Fruit fly (Drosophila melanogaster): ENCODE data around the gene Or67c.
A peak's percentile ranks its signal among the peaks of the same experiment; 100 is the strongest.

Gene Or67c

DNA sequence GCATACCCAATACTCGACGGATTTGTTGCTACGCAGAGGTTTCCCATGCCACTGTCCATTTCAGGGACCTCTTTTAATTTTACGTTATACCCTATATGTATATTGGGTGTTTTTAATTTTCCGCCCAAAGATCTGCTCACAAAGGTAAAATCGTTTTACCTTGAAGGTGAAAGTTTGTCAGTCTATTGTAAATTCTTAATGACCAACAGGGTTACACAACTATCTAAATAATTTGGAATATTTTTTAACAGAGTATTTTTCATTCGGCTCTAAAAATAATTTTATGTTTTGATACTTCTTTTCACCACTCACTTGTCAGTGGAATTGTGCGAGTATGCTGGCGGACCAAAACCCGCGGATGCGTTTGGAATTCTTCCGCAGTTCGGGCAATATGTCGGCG lies 23.1 kb upstream of the Or67c start (continued):
- TF ChIP-seq CG10979 (tag; optimal IDR thresholded peaks at IDR 0.05) (peak; percentile 12), nom (GFP tag; optimal IDR thresholded peaks at IDR 0.05) (no peak), lilli (GFP tag; optimal IDR thresholded peaks at IDR 0.05) (no peak), sug (tag; optimal IDR thresholded peaks at IDR 0.05) (no peak), az2 (GFP tag; optimal IDR thresholded peaks at IDR 0.05) (no peak), Myb (GFP tag; optimal IDR thresholded peaks at IDR 0.05) (no peak), CG10209 (GFP tag; optimal IDR thresholded peaks at IDR 0.05) (no peak)

DNA sequence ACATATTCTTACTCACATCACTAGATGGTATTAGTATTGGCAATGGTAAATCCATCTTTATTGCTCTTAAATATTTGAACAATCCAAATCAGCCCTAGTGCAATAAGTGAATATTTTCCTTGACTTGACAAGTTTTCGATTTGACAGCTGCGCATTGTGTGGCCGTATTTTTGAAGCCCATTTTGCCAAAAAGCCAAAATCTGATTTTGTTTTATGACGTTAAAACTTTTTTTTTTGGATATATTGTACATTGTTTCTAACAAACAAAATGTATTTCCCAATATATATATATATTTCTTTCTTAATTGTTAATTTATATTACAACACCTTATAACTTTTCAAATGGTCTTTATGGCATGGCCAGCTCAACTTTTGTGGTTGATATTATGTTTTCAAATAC lies 22.5 kb upstream of the Or67c start, which contains the start of gene can:
can (minus strand) TSS at position 101 of the 400 bp plus-strand sequence.
- TF ChIP-seq hkb (optimal IDR thresholded peaks at IDR 0.05): no peak
- no peak for TF ChIP-seq hkb (GFP tag; IDR thresholded peaks at IDR 0.05)
- no peak for TF ChIP-seq lmd (GFP tag; IDR thresholded peaks at IDR 0.05)
- no peak for TF ChIP-seq CG9797 (GFP tag; optimal IDR thresholded peaks at IDR 0.05)
- no peak for TF ChIP-seq CG12744 (GFP tag; optimal IDR thresholded peaks at IDR 0.05)
- TF ChIP-seq Drgx (GFP tag; IDR thresholded peaks at IDR 0.05): no peak
- no peak for TF ChIP-seq CG17361 (GFP tag; IDR thresholded peaks at IDR 0.05)
- no peak for TF ChIP-seq Dfd (GFP tag; optimal IDR thresholded peaks at IDR 0.05)
- TF ChIP-seq mirr (GFP tag; optimal IDR thresholded peaks at IDR 0.05): no peak
- no peak for TF ChIP-seq vfl (GFP tag; optimal IDR thresholded peaks at IDR 0.05)
- TF ChIP-seq Sin3A (optimal IDR thresholded peaks at IDR 0.05): no peak
- TF ChIP-seq Lim3 (GFP tag; IDR thresholded peaks at IDR 0.05): no peak
- TF ChIP-seq fd102C (GFP tag; optimal IDR thresholded peaks at IDR 0.05): no peak
- no peak for TF ChIP-seq h (optimal IDR thresholded peaks at IDR 0.05)
- no peak for TF ChIP-seq pros (GFP tag; optimal IDR thresholded peaks at IDR 0.05)
- no peak for TF ChIP-seq BtbVII (GFP tag; optimal IDR thresholded peaks at IDR 0.05)
- TF ChIP-seq pnt (GFP tag; optimal IDR thresholded peaks at IDR 0.05): no peak
- TF ChIP-seq CG3726 (GFP tag; IDR thresholded peaks at IDR 0.05): no peak
- no peak for TF ChIP-seq fd96Cb (tag; optimal IDR thresholded peaks at IDR 0.05)
- TF ChIP-seq CG4360 (GFP tag; IDR thresholded peaks at IDR 0.05): no peak
- TF ChIP-seq Med (GFP tag): no peak

DNA sequence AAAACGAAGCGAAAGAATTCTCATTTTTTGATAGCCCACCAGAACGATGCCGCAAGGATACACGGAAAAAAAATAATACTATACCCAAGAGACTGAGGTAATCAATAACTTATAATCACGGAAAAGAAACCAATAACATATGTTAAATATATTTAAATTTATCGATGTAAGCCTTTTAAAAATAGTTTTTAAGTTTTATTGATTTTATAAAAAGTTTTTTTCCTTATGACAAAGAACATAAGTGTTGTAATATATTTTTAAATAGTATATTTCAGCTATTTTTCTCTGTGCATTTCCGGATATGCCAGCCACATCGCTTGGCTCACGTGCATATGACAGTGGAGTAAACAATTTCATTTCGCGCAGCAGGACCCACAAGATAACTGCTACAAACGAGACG lies 18.3 kb upstream of the Or67c start:
- TF ChIP-seq Ptx1 (GFP tag; IDR thresholded peaks at IDR 0.05): peak; percentile 9; the same call in 1 of the 2 replicates
- TF ChIP-seq CG9727 (GFP tag; optimal IDR thresholded peaks at IDR 0.05): no peak
- TF ChIP-seq otp (GFP tag; IDR thresholded peaks at IDR 0.05): no peak
- TF ChIP-seq crol (GFP tag; IDR thresholded peaks at IDR 0.05): no peak
- peak; percentile 41; the same call in 1 of the 2 replicates for TF ChIP-seq Xrp1 (GFP tag; IDR thresholded peaks at IDR 0.05)
- TF ChIP-seq Hr51 (GFP tag; optimal IDR thresholded peaks at IDR 0.05): peak in 1 of 2 experiments; percentile 21
- TF ChIP-seq CG31441 (GFP tag; IDR thresholded peaks at IDR 0.05): peak; percentile 58
- TF ChIP-seq CG8924 (tag; optimal IDR thresholded peaks at IDR 0.05): peak; percentile 20
- peak; percentile 21 for TF ChIP-seq phol (tag; optimal IDR thresholded peaks at IDR 0.05)
- peak; percentile 7 for TF ChIP-seq Meics (GFP tag; optimal IDR thresholded peaks at IDR 0.05)
- TF ChIP-seq CG18599 (GFP tag; optimal IDR thresholded peaks at IDR 0.05): peak; percentile 17
- TF ChIP-seq CoRest (tag; optimal IDR thresholded peaks at IDR 0.05): peak; percentile 4
- TF ChIP-seq Sox102F (GFP tag; optimal IDR thresholded peaks at IDR 0.05): peak; percentile 24
- peak; percentile 13 for TF ChIP-seq CG10267 (tag; optimal IDR thresholded peaks at IDR 0.05)
- TF ChIP-seq CG15601 (tag; optimal IDR thresholded peaks at IDR 0.05): no peak
- TF ChIP-seq CG7839 (tag; optimal IDR thresholded peaks at IDR 0.05): peak; percentile 34
- TF ChIP-seq CG2678 (tag; optimal IDR thresholded peaks at IDR 0.05): peak; percentile 46
- TF ChIP-seq NfI (GFP tag; optimal IDR thresholded peaks at IDR 0.05): no peak
- peak; percentile 20 for TF ChIP-seq unpg (GFP tag; optimal IDR thresholded peaks at IDR 0.05)
- peak; percentile 10 for TF ChIP-seq CG18262 (tag; optimal IDR thresholded peaks at IDR 0.05)
- peak; percentile 45 for TF ChIP-seq CG11504 (tag; optimal IDR thresholded peaks at IDR 0.05)
- TF ChIP-seq CG17361 (GFP tag; IDR thresholded peaks at IDR 0.05): peak; percentile 44; the same call in 1 of the 3 replicates
- TF ChIP-seq Sox100B (GFP tag; optimal IDR thresholded peaks at IDR 0.05): peak; percentile 22
- peak; percentile 42 for TF ChIP-seq CG7556 (GFP tag; optimal IDR thresholded peaks at IDR 0.05)
